Fruit fly (Drosophila melanogaster): ENCODE measurements around the gene CG11755.
A peak's percentile ranks its signal among the peaks of the same experiment; 100 is the strongest.

CG11755 gene

dm6 chr3R:8676560-8677000, at the start of gene CG11755, which contains the start of the genes Unc50 and CG8043 (continued):
- TF ChIP-seq Camta (GFP tag; optimal IDR thresholded peaks at IDR 0.05) (peak; percentile 60), cwo (GFP tag; optimal IDR thresholded peaks at IDR 0.05) (peak; percentile 49), CG42726 (GFP tag; IDR thresholded peaks at IDR 0.05; ENCODE audit: partially characterized antibody) (peak; percentile 84; the same call in 1 of the 2 replicates), CG6272 (GFP tag; IDR thresholded peaks at IDR 0.05) (peak; percentile 83), MESR4 (GFP tag; optimal IDR thresholded peaks at IDR 0.05) (peak; percentile 8), CG13775 (GFP tag; optimal IDR thresholded peaks at IDR 0.05) (peak; percentile 86), PHDP (tag; optimal IDR thresholded peaks at IDR 0.05) (no peak), abd-A (tag; optimal IDR thresholded peaks at IDR 0.05) (no peak), Rx (GFP tag; IDR thresholded peaks at IDR 0.05) (peak; percentile 46; the same call in 1 of the 2 replicates), CG12744 (GFP tag; optimal IDR thresholded peaks at IDR 0.05) (peak; percentile 65), vvl (GFP tag; IDR thresholded peaks at IDR 0.05) (peak; percentile 81), CG10462 (GFP tag; optimal IDR thresholded peaks at IDR 0.05) (peak; percentile 48), CG7372 (GFP tag; IDR thresholded peaks at IDR 0.05) (peak; percentile 59), pan (optimal IDR thresholded peaks at IDR 0.05) (no peak), pan (GFP tag; optimal IDR thresholded peaks at IDR 0.05 in 1 of 2, IDR thresholded peaks at IDR 0.05 in 1 of 2) (peak in 1 of 2 experiments; percentile 56), D19B (GFP tag; optimal IDR thresholded peaks at IDR 0.05) (peak; percentile 24), CG9817 (tag; optimal IDR thresholded peaks at IDR 0.05) (peak; percentile 82), CG31365 (tag; optimal IDR thresholded peaks at IDR 0.05) (peak; percentile 19), Fer2 (tag; optimal IDR thresholded peaks at IDR 0.05) (peak; percentile 63), CG2889 (GFP tag; IDR thresholded peaks at IDR 0.05) (no peak; the same call in 2 of the 3 replicates), CG12659 (GFP tag; optimal IDR thresholded peaks at IDR 0.05) (peak; percentile 86), jigr1 (GFP tag; IDR thresholded peaks at IDR 0.05) (peak; percentile 75; the same call in 2 of the 3 replicates), CG10321 (GFP tag; IDR thresholded peaks at IDR 0.05) (no peak), CG1529 (GFP tag; optimal IDR thresholded peaks at IDR 0.05) (peak; percentile 32), crol (GFP tag; IDR thresholded peaks at IDR 0.05) (no peak), kah (GFP tag; optimal IDR thresholded peaks at IDR 0.05) (no peak), HmgD (GFP tag; optimal IDR thresholded peaks at IDR 0.05) (peak; percentile 10), pum (GFP tag; optimal IDR thresholded peaks at IDR 0.05) (peak; percentile 68), salm (tag; optimal IDR thresholded peaks at IDR 0.05) (no peak), CG32767 (GFP tag; IDR thresholded peaks at IDR 0.05) (peak; percentile 32; the same call in 1 of the 2 replicates), CG17361 (GFP tag; IDR thresholded peaks at IDR 0.05) (peak; percentile 88), sens (GFP tag) (peak; percentile 96), CG14014 (GFP tag; IDR thresholded peaks at IDR 0.05) (peak; percentile 77), Dip3 (GFP tag; optimal IDR thresholded peaks at IDR 0.05) (peak; percentile 66), pita (GFP tag; optimal IDR thresholded peaks at IDR 0.05) (no peak), Jarid2 (GFP tag; optimal IDR thresholded peaks at IDR 0.05) (no peak), CG12219 (GFP tag; optimal IDR thresholded peaks at IDR 0.05) (peak; percentile 35), Hey (tag; optimal IDR thresholded peaks at IDR 0.05) (no peak), lab (GFP tag; optimal IDR thresholded peaks at IDR 0.05) (no peak), CG6854 (GFP tag; optimal IDR thresholded peaks at IDR 0.05) (no peak), Awh (GFP tag; IDR thresholded peaks at IDR 0.05) (0 out of 2 replicates have a peak, but pooled peaks have one; percentile 25), fd102C (GFP tag; optimal IDR thresholded peaks at IDR 0.05) (peak; percentile 15), CG8290 (GFP tag; optimal IDR thresholded peaks at IDR 0.05) (peak; percentile 64), CG8290 (tag; optimal IDR thresholded peaks at IDR 0.05) (peak in 1 of 2 experiments; percentile 44), bowl (GFP tag; IDR thresholded peaks at IDR 0.05) (no peak), Max (GFP tag; optimal IDR thresholded peaks at IDR 0.05) (peak; percentile 77), Nf-YB (GFP tag; optimal IDR thresholded peaks at IDR 0.05) (peak; percentile 62), ftz-f1 (GFP tag; optimal IDR thresholded peaks at IDR 0.05) (no peak), Chrac-16 (GFP tag; optimal IDR thresholded peaks at IDR 0.05) (peak; percentile 78), Spps (tag; optimal IDR thresholded peaks at IDR 0.05) (peak; percentile 48), ranshi (GFP tag; IDR thresholded peaks at IDR 0.05) (peak; percentile 62; the same call in 1 of the 2 replicates), Tbp (GFP tag; optimal IDR thresholded peaks at IDR 0.05) (no peak)

Data from whole organism, embryonic.